Worm (Caenorhabditis elegans) whole organism, L4 larva: ENCODE results near the gene let-754.

Experiments
- F10B5.3 ChIP-seq: sonication (generic microtip); optimal IDR thresholded peaks from 2 replicates; lab custom pipeline; 2016; ENCODE audit warnings: mild to moderate bottlenecking, missing genetic modification characterization, missing compliant biosample characterization
- F26F4.8 ChIP-seq: fragments of 200-800 bp; sonication (Bioruptor generic); conservative IDR thresholded peaks from 2 replicates; pipeline ENCODE4 v1.3.6; 2022; ENCODE audit warnings: missing genetic modification characterization, missing compliant biosample characterization
- F37D6.2 ChIP-seq: sonication (generic microtip); optimal IDR thresholded peaks from 2 replicates; lab custom pipeline; 2016; ENCODE audit warnings: mild to moderate bottlenecking, missing genetic modification characterization, missing compliant biosample characterization
- T20F7.1 ChIP-seq: fragments of 200-800 bp; sonication (Bioruptor generic); optimal IDR thresholded peaks from 2 replicates; lab custom pipeline; 2018; ENCODE audit warnings: mild to moderate bottlenecking, missing genetic modification characterization, missing compliant biosample characterization
- T26A8.4 ChIP-seq: fragments of 200-800 bp; sonication (Bioruptor generic); IDR thresholded peaks from 2 replicates; pipeline ENCODE4 v1.3.6; 2022; ENCODE audit warnings: missing genetic modification characterization, missing compliant biosample characterization
- Y5F2A.4 ChIP-seq: fragments of 200-800 bp; sonication (Bioruptor generic); optimal IDR thresholded peaks from 2 replicates; lab custom pipeline; 2018; ENCODE audit warnings: mild to moderate bottlenecking, missing genetic modification characterization, missing compliant biosample characterization
- Y75B8A.6 ChIP-seq: fragments of 200-800 bp; sonication (Bioruptor generic); IDR thresholded peaks from 2 replicates; pipeline ENCODE4 v1.3.6; 2022; ENCODE audit warnings: missing genetic modification reagents, missing genetic modification characterization, missing compliant biosample characterization
- ama-1 ChIP-seq: fragments of 150-350 bp; optimal IDR thresholded peaks from 2 replicates; lab custom pipeline; 2014; ENCODE audit warnings: inconsistent platforms, mixed read lengths
- ceh-28 ChIP-seq: fragments of 150-350 bp; optimal IDR thresholded peaks from 2 replicates; lab custom pipeline; 2014; ENCODE audit warnings: missing biosample characterization, missing genetic modification reagents, missing genetic modification characterization
- ceh-82 ChIP-seq: sonication (generic microtip); optimal IDR thresholded peaks from 2 replicates; lab custom pipeline; 2017; ENCODE audit warnings: missing biosample characterization, missing genetic modification characterization
- ctbp-1 ChIP-seq: fragments of 200-800 bp; sonication (Bioruptor generic); IDR thresholded peaks from 2 replicates; pipeline ENCODE4 v1.3.6; 2022; ENCODE audit warnings: missing genetic modification reagents, missing genetic modification characterization, missing compliant biosample characterization
- daf-12 ChIP-seq: fragments of 150-350 bp; optimal IDR thresholded peaks from 2 replicates; lab custom pipeline; 2014; ENCODE audit warnings: missing biosample characterization, missing genetic modification reagents, missing genetic modification characterization
- dmd-8 ChIP-seq: fragments of 200-800 bp; sonication (Bioruptor generic); IDR thresholded peaks from 2 replicates; pipeline ENCODE4 v1.3.6; 2022; ENCODE audit warnings: missing genetic modification characterization, missing compliant biosample characterization
- dpl-1 ChIP-seq: fragments of 150-350 bp; optimal IDR thresholded peaks from 2 replicates; lab custom pipeline; 2014; ENCODE audit warnings: missing biosample characterization, missing genetic modification reagents, missing genetic modification characterization
- duxl-1 ChIP-seq: sonication (generic microtip); optimal IDR thresholded peaks from 2 replicates; lab custom pipeline; 2016; ENCODE audit warnings: mild to moderate bottlenecking, missing genetic modification characterization, moderate library complexity, missing compliant biosample characterization; ENCODE audit not compliant: poor library complexity
- dve-1 ChIP-seq: sonication (generic microtip); optimal IDR thresholded peaks from 2 replicates; lab custom pipeline; 2017; ENCODE audit warnings: antibody characterized with exemption, mild to moderate bottlenecking, missing genetic modification characterization, missing compliant biosample characterization; ENCODE audit not compliant: insufficient read depth
- egl-43 ChIP-seq: fragments of 200-800 bp; sonication (Bioruptor generic); IDR thresholded peaks from 2 replicates; pipeline ENCODE4 v1.3.6; 2022; ENCODE audit warnings: missing genetic modification reagents, missing genetic modification characterization, missing compliant biosample characterization
- hif-1 ChIP-seq, 2 experiments: sonication (generic microtip); optimal IDR thresholded peaks; 2 replicates each; lab custom pipeline; 2016 to 2017; ENCODE audit warnings: missing compliant biosample characterization in 2 of 2, missing genetic modification characterization in 2 of 2, missing genetic modification reagents in 2 of 2, missing genotype in 2 of 2, mild to moderate bottlenecking in 1 of 2
- hlh-11 ChIP-seq: fragments of 200-800 bp; sonication (Bioruptor generic); optimal IDR thresholded peaks from 2 replicates; lab custom pipeline; 2018; ENCODE audit warnings: mild to moderate bottlenecking, missing genetic modification characterization, missing compliant biosample characterization
- jun-1 ChIP-seq: fragments of 150-350 bp; optimal IDR thresholded peaks from 2 replicates; lab custom pipeline; 2014; ENCODE audit warnings: missing biosample characterization, missing genetic modification reagents, missing genetic modification characterization
- lin-1 ChIP-seq: fragments of 200-800 bp; sonication (Bioruptor generic); IDR thresholded peaks from 2 replicates; pipeline ENCODE4 v1.3.6; 2022; ENCODE audit warnings: missing genetic modification reagents, missing genetic modification characterization, missing compliant biosample characterization
- lin-38 ChIP-seq: fragments of 200-800 bp; sonication (Bioruptor generic); IDR thresholded peaks from 2 replicates; pipeline ENCODE4 v1.3.6; 2022; ENCODE audit warnings: missing genetic modification reagents, missing genetic modification characterization, missing compliant biosample characterization
- lin-39 ChIP-seq: fragments of 150-350 bp; optimal IDR thresholded peaks from 2 replicates; lab custom pipeline; 2014; ENCODE audit warnings: missing biosample characterization, missing genetic modification reagents, missing genetic modification characterization
- lsy-2 ChIP-seq, 2 experiments: fragments of 150-350 bp in 1 of 2; sonication (generic microtip) in 1 of 2; optimal IDR thresholded peaks; 2 replicates each; lab custom pipeline; 2014 to 2017; ENCODE audit warnings: missing biosample characterization in 2 of 2, missing genetic modification characterization in 2 of 2
- mdt-29 ChIP-seq: fragments of 200-800 bp; sonication (Bioruptor generic); IDR thresholded peaks from 2 replicates; pipeline ENCODE4 v1.3.6; 2022; ENCODE audit warnings: missing genetic modification reagents, missing genetic modification characterization, missing compliant biosample characterization
- mep-1 ChIP-seq: fragments of 150-350 bp; sonication (generic microtip); optimal IDR thresholded peaks from 3 replicates; lab custom pipeline; 2014; ENCODE audit warnings: missing biosample characterization, missing genetic modification characterization
- mes-2 ChIP-seq: sonication (generic microtip); optimal IDR thresholded peaks from 2 replicates; lab custom pipeline; 2016; ENCODE audit warnings: missing genotype, mild to moderate bottlenecking, missing genetic modification characterization, missing compliant biosample characterization; ENCODE audit not compliant: poor library complexity, severe bottlenecking
- mxl-2 ChIP-seq: fragments of 200-800 bp; sonication (Bioruptor generic); conservative IDR thresholded peaks from 2 replicates; pipeline ENCODE4 v1.3.6; 2022; ENCODE audit warnings: missing genetic modification reagents, missing genetic modification characterization, missing compliant biosample characterization
- nhr-102 ChIP-seq: sonication (generic microtip); optimal IDR thresholded peaks from 2 replicates; lab custom pipeline; 2016; ENCODE audit warnings: mild to moderate bottlenecking, missing genetic modification characterization, moderate library complexity, missing compliant biosample characterization
- nhr-41 ChIP-seq: fragments of 200-800 bp; sonication (Bioruptor generic); IDR thresholded peaks from 2 replicates; pipeline ENCODE4 v1.3.6; 2022; ENCODE audit warnings: missing genetic modification reagents, missing genetic modification characterization, missing compliant biosample characterization
- nhr-42 ChIP-seq: fragments of 200-800 bp; sonication (Bioruptor generic); IDR thresholded peaks from 2 replicates; pipeline ENCODE4 v1.3.6; 2022; ENCODE audit warnings: missing genetic modification characterization, missing compliant biosample characterization
- nhr-48 ChIP-seq: sonication (generic microtip); optimal IDR thresholded peaks from 2 replicates; lab custom pipeline; 2016; ENCODE audit warnings: mild to moderate bottlenecking, missing genetic modification characterization, missing compliant biosample characterization
- nhr-76 ChIP-seq: fragments of 150-350 bp; optimal IDR thresholded peaks from 2 replicates; lab custom pipeline; 2014; ENCODE audit warnings: missing biosample characterization, missing genetic modification characterization
- nhr-77 ChIP-seq: fragments of 150-350 bp; optimal IDR thresholded peaks from 2 replicates; lab custom pipeline; 2014; ENCODE audit warnings: missing biosample characterization, missing genetic modification characterization
- php-3 ChIP-seq: fragments of 200-800 bp; sonication (Bioruptor generic); IDR thresholded peaks from 2 replicates; pipeline ENCODE4 v1.3.6; 2022; ENCODE audit warnings: missing genetic modification reagents, missing genetic modification characterization, missing compliant biosample characterization
- saeg-2 ChIP-seq: fragments of 200-800 bp; sonication (Bioruptor generic); IDR thresholded peaks from 2 replicates; pipeline ENCODE4 v1.3.6; 2022; ENCODE audit warnings: missing genetic modification reagents, missing genetic modification characterization, missing compliant biosample characterization
- sdz-12 ChIP-seq: fragments of 200-800 bp; sonication (Bioruptor generic); optimal IDR thresholded peaks from 2 replicates; lab custom pipeline; 2018; ENCODE audit warnings: mild to moderate bottlenecking, missing genetic modification characterization, missing compliant biosample characterization
- tag-97 ChIP-seq: fragments of 200-800 bp; sonication (Bioruptor generic); IDR thresholded peaks from 2 replicates; pipeline ENCODE4 v1.3.6; 2022; ENCODE audit warnings: missing genetic modification characterization, missing compliant biosample characterization
- vab-7 ChIP-seq: fragments of 200-800 bp; sonication (Bioruptor generic); IDR thresholded peaks from 2 replicates; pipeline ENCODE4 v1.3.6; 2022; ENCODE audit warnings: missing genetic modification reagents, missing genetic modification characterization, missing compliant biosample characterization
- zfp-3 ChIP-seq: fragments of 200-800 bp; sonication (Bioruptor generic); conservative IDR thresholded peaks from 2 replicates; pipeline ENCODE4 v1.3.6; 2022; ENCODE audit warnings: missing genetic modification reagents, missing genetic modification characterization, missing compliant biosample characterization

The let-754 gene

DNA sequence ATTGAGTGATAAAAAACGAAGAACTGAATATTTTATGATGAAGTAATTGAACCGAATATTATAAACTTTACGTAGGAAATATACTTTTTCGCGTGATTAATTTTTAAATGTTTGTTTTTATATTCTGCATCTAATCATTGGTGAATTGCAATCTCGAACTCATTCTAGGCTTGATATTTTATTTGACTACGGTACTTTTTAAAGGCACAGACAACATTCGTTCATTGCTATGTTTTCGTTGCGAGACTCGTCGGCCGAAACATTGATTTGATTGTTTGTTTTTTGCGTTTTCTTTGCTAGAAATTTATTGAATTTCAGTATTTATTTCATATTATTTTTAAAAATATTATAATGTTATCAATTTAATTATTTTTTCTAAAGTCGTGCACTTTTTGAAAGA, 24.7 kb upstream of the let-754 start, which contains the start of gene C06G4.4:
TSS of gene C06G4.4 (minus strand) at position 36 of the 400 bp plus-strand sequence.
- no peak for TF ChIP-seq F26F4.8 (GFP tag; lab: Robert Waterston, UW)
- TF ChIP-seq dpl-1: no peak
- no peak for TF ChIP-seq T20F7.1 (GFP tag; lab: Kevin White, UChicago)
- no peak for TF ChIP-seq lin-1 (GFP tag; lab: Robert Waterston, UW)
- TF ChIP-seq tag-97 (GFP tag; lab: Robert Waterston, UW): no peak
- TF ChIP-seq mxl-2 (GFP tag; lab: Robert Waterston, UW): no peak
- TF ChIP-seq ceh-82 (tag; lab: Kevin White, UChicago): no peak
- TF ChIP-seq ama-1: no peak
- no peak for TF ChIP-seq F10B5.3 (tag; lab: Kevin White, UChicago)
- no peak for TF ChIP-seq ceh-28
- TF ChIP-seq, all 104 proteins: peak for 0

DNA sequence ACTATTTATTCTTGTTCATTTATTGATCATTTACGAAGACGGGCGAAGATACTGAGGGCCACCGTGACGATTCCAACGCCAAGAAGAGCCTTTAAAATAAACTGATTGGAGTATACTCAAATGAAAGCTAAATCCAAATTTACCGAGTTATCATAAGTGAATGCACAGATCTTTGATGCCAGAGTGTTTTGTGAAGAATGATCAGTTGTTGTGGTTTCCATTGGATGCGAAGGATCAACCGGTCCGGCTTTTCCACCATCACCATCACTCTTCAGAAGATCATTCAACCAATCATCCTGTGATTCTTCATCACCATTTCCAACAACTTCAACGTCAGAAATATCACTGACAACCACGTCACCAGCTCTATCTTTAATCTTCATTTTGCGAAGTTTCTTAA, 24.1 kb upstream of the let-754 start:
- no peak for TF ChIP-seq nhr-48 (tag; lab: Kevin White, UChicago)
- TF ChIP-seq php-3: 0 out of 2 replicates have a peak, but pooled peaks have one; percentile 29
- peak; percentile 67; the same call in 1 of the 2 replicates for TF ChIP-seq nhr-42 (GFP tag; lab: Robert Waterston, UW)
- TF ChIP-seq zfp-3: peak; percentile 71; the same call in 1 of the 2 replicates
- TF ChIP-seq Y75B8A.6 (GFP tag; lab: Robert Waterston, UW): 0 out of 2 replicates have a peak, but pooled peaks have one; percentile 53
- TF ChIP-seq F37D6.2 (tag; lab: Kevin White, UChicago): no peak
- TF ChIP-seq T26A8.4 (GFP tag; lab: Robert Waterston, UW): 0 out of 2 replicates have a peak, but pooled peaks have one; percentile 29
- TF ChIP-seq jun-1 (tag; lab: Kevin White, UChicago): no peak
- TF ChIP-seq mes-2 (tag; lab: Kevin White, UChicago): peak; percentile 29
- TF ChIP-seq lsy-2 (tag; optimal IDR thresholded peaks at IDR 0.05; lab: Kevin White, UChicago): peak; percentile 25 to 63
- peak; percentile 19 for TF ChIP-seq dve-1 (tag; lab: Kevin White, UChicago)
- no peak for TF ChIP-seq mxl-2 (GFP tag; lab: Robert Waterston, UW)
- TF ChIP-seq egl-43 (GFP tag; lab: Robert Waterston, UW): peak; percentile 51; the same call in 1 of the 2 replicates
- no peak for TF ChIP-seq daf-12
- peak; percentile 24 for TF ChIP-seq nhr-77 (tag; lab: Kevin White, UChicago)
- TF ChIP-seq lin-38 (GFP tag; lab: Robert Waterston, UW): peak; percentile 44; the same call in 1 of the 2 replicates
- no peak for TF ChIP-seq nhr-76 (tag; lab: Kevin White, UChicago)
- no peak for TF ChIP-seq nhr-41 (GFP tag; lab: Robert Waterston, UW)
- peak in 1 of 2 experiments; percentile 7 for TF ChIP-seq hif-1 (tag; optimal IDR thresholded peaks at IDR 0.05; lab: Kevin White, UChicago)
- no peak for TF ChIP-seq ctbp-1
- TF ChIP-seq sdz-12 (GFP tag; lab: Kevin White, UChicago): peak; percentile 18
- 0 out of 2 replicates have a peak, but pooled peaks have one; percentile 12 for TF ChIP-seq mdt-29
- peak; percentile 1 for TF ChIP-seq mep-1 (tag; lab: Kevin White, UChicago)
- TF ChIP-seq nhr-102 (tag; lab: Kevin White, UChicago): peak; percentile 71
- peak; percentile 89 for TF ChIP-seq ama-1
- TF ChIP-seq duxl-1 (tag; lab: Kevin White, UChicago): peak; percentile 83
- 0 out of 2 replicates have a peak, but pooled peaks have one; percentile 39 for TF ChIP-seq dmd-8 (GFP tag; lab: Robert Waterston, UW)
- TF ChIP-seq hlh-11 (tag; lab: Kevin White, UChicago): peak; percentile 39
- TF ChIP-seq saeg-2 (GFP tag; lab: Robert Waterston, UW): 0 out of 2 replicates have a peak, but pooled peaks have one; percentile 19
- TF ChIP-seq Y5F2A.4 (GFP tag; lab: Kevin White, UChicago): no peak
- 0 out of 2 replicates have a peak, but pooled peaks have one; percentile 23 for TF ChIP-seq vab-7 (GFP tag; lab: Robert Waterston, UW)
- TF ChIP-seq lin-39 (tag; lab: Kevin White, UChicago): no peak
